Fruit fly (Drosophila melanogaster): Measurements from ENCODE around the gene CG12541.
A peak's percentile ranks its signal among the peaks of the same experiment; 100 is the strongest.

The CG12541 gene

dm6 chrX:7014931-7015428 lies 50.9 kb downstream of the CG12541 start (continued):
- no peak for TF ChIP-seq bigmax (GFP tag; optimal IDR thresholded peaks at IDR 0.05)
- peak; percentile 12 for TF ChIP-seq gsb-n (tag; optimal IDR thresholded peaks at IDR 0.05)
- no peak for TF ChIP-seq kah (GFP tag; optimal IDR thresholded peaks at IDR 0.05)
- TF ChIP-seq sqz (GFP tag; optimal IDR thresholded peaks at IDR 0.05): no peak
- peak; percentile 9 for TF ChIP-seq D19A (tag; optimal IDR thresholded peaks at IDR 0.05)
- TF ChIP-seq br (optimal IDR thresholded peaks at IDR 0.05): no peak
- TF ChIP-seq Nf-YC (tag; optimal IDR thresholded peaks at IDR 0.05): peak; percentile 39
- no peak for TF ChIP-seq disco-r (GFP tag; optimal IDR thresholded peaks at IDR 0.05)
- peak; percentile 67 for TF ChIP-seq bab2 (GFP tag; optimal IDR thresholded peaks at IDR 0.05)
- TF ChIP-seq zfh2 (GFP tag; optimal IDR thresholded peaks at IDR 0.05): peak; percentile 27
- TF ChIP-seq cad (GFP tag; optimal IDR thresholded peaks at IDR 0.05): no peak
- TF ChIP-seq fd64A (GFP tag; optimal IDR thresholded peaks at IDR 0.05): no peak
- peak; percentile 58; the same call in 1 of the 2 replicates for TF ChIP-seq tna (GFP tag; IDR thresholded peaks at IDR 0.05; ENCODE audit: partially characterized antibody)
- no peak for TF ChIP-seq Vsx1 (GFP tag; optimal IDR thresholded peaks at IDR 0.05)
- TF ChIP-seq CG4730 (GFP tag; IDR thresholded peaks at IDR 0.05): 0 out of 2 replicates have a peak, but pooled peaks have one; percentile 21
- no peak for TF ChIP-seq CG15479 (GFP tag; optimal IDR thresholded peaks at IDR 0.05)
- TF ChIP-seq CG7745 (tag; optimal IDR thresholded peaks at IDR 0.05): no peak
- peak; percentile 18 for TF ChIP-seq pita (GFP tag; optimal IDR thresholded peaks at IDR 0.05)
- peak; percentile 12 for TF ChIP-seq CG7786 (GFP tag; optimal IDR thresholded peaks at IDR 0.05)
- peak; percentile 80 for TF ChIP-seq amos (GFP tag; IDR thresholded peaks at IDR 0.05; ENCODE audit: partially characterized antibody)
- TF ChIP-seq fd3F (GFP tag; optimal IDR thresholded peaks at IDR 0.05): no peak
- TF ChIP-seq vvl (GFP tag; IDR thresholded peaks at IDR 0.05): peak; percentile 74
- no peak for TF ChIP-seq HLH4C (GFP tag; IDR thresholded peaks at IDR 0.05; ENCODE audit: partially characterized antibody)
- TF ChIP-seq Sry-δ (GFP tag; optimal IDR thresholded peaks at IDR 0.05): peak; percentile 63
- peak; percentile 31; the same call in 1 of the 2 replicates for TF ChIP-seq ranshi (GFP tag; IDR thresholded peaks at IDR 0.05)
- TF ChIP-seq CG6813 (GFP tag; optimal IDR thresholded peaks at IDR 0.05): no peak
- peak; percentile 57 for TF ChIP-seq hbn (GFP tag; IDR thresholded peaks at IDR 0.05; ENCODE audit: partially characterized antibody)
- TF ChIP-seq chif (GFP tag; optimal IDR thresholded peaks at IDR 0.05): peak in 1 of 2 experiments; percentile 19
- peak; percentile 47 to 79 for TF ChIP-seq dpn (GFP tag; optimal IDR thresholded peaks at IDR 0.05)
- TF ChIP-seq CG31365 (tag; optimal IDR thresholded peaks at IDR 0.05): peak; percentile 98
- TF ChIP-seq Aef1 (GFP tag; IDR thresholded peaks at IDR 0.05): peak; percentile 52
- TF ChIP-seq CG10431 (GFP tag; optimal IDR thresholded peaks at IDR 0.05): no peak
- TF ChIP-seq usp (GFP tag; optimal IDR thresholded peaks at IDR 0.05): no peak
- no peak for TF ChIP-seq CG3838 (GFP tag; optimal IDR thresholded peaks at IDR 0.05)
- no peak for TF ChIP-seq CG11398 (GFP tag; optimal IDR thresholded peaks at IDR 0.05)
- no peak for TF ChIP-seq ttk (GFP tag; IDR thresholded peaks at IDR 0.05)
- TF ChIP-seq CG34376 (GFP tag; optimal IDR thresholded peaks at IDR 0.05): no peak
- TF ChIP-seq Hr3 (GFP tag; optimal IDR thresholded peaks at IDR 0.05): peak; percentile 10
- peak; percentile 27 for TF ChIP-seq Mad (GFP tag; optimal IDR thresholded peaks at IDR 0.05)
- no peak for TF ChIP-seq bowl (GFP tag; IDR thresholded peaks at IDR 0.05)
- no peak for TF ChIP-seq nerfin-1 (tag; optimal IDR thresholded peaks at IDR 0.05)
- no peak for TF ChIP-seq BtbVII (GFP tag; optimal IDR thresholded peaks at IDR 0.05)
- no peak for TF ChIP-seq yki (optimal IDR thresholded peaks at IDR 0.05)
- TF ChIP-seq CG11456 (GFP tag; IDR thresholded peaks at IDR 0.05): peak; percentile 68; the same call in 2 of the 3 replicates
- TF ChIP-seq CG10366 (GFP tag; IDR thresholded peaks at IDR 0.05): peak; percentile 10; the same call in 1 of the 2 replicates
- 0 out of 2 replicates have a peak, but pooled peaks have one; percentile 20 for TF ChIP-seq CG6689 (GFP tag; IDR thresholded peaks at IDR 0.05)
- no peak for TF ChIP-seq nau (GFP tag; optimal IDR thresholded peaks at IDR 0.05)
- TF ChIP-seq H2.0 (GFP tag; IDR thresholded peaks at IDR 0.05): peak; percentile 25; the same call in 1 of the 2 replicates
- TF ChIP-seq fru (optimal IDR thresholded peaks at IDR 0.05): no peak
- TF ChIP-seq CG2199 (GFP tag; IDR thresholded peaks at IDR 0.05): no peak; the same call in 2 of the 3 replicates
- peak; percentile 16 for TF ChIP-seq ems (GFP tag; optimal IDR thresholded peaks at IDR 0.05)
- no peak for TF ChIP-seq vnd (GFP tag; IDR thresholded peaks at IDR 0.05; ENCODE audit: partially characterized antibody)

Measured in whole organism, embryonic.